Fruit fly (Drosophila melanogaster) whole organism, prepupa: ENCODE data around the gene hiw.
A peak's percentile ranks its signal among the peaks of the same experiment; 100 is the strongest.

ENCODE experiments used
- Blimp-1 ChIP-seq: fragments of 200-800 bp; sonication (Bioruptor generic); optimal IDR thresholded peaks from 3 replicates; lab custom pipeline; 2017; ENCODE audit warnings: missing biosample characterization, missing genetic modification characterization, mild to moderate bottlenecking, moderate library complexity, missing genetic modification reagents
- CG10631 ChIP-seq: fragments of 200-800 bp; sonication (Bioruptor generic); optimal IDR thresholded peaks from 2 replicates; lab custom pipeline; 2016; ENCODE audit warnings: missing biosample characterization, missing genetic modification characterization
- CG10669 ChIP-seq: fragments of 200-800 bp; sonication (Bioruptor generic); optimal IDR thresholded peaks from 3 replicates; lab custom pipeline; 2018; ENCODE audit warnings: missing biosample characterization, mild to moderate bottlenecking, missing genetic modification characterization, moderate library complexity
- CG11294 ChIP-seq: fragments of 200-800 bp; sonication (Bioruptor generic); IDR thresholded peaks from 2 replicates; pipeline ENCODE4 v1.3.6; 2022; ENCODE audit warnings: missing biosample characterization, missing genetic modification characterization
- CG11762 ChIP-seq: fragments of 200-800 bp; sonication (Bioruptor generic); optimal IDR thresholded peaks from 3 replicates; lab custom pipeline; 2016; ENCODE audit warnings: missing biosample characterization, missing genetic modification characterization; ENCODE audit not compliant: insufficient read depth
- CG11902 ChIP-seq: fragments of 200-800 bp; sonication (Bioruptor generic); optimal IDR thresholded peaks from 3 replicates; lab custom pipeline; 2016; ENCODE audit warnings: missing biosample characterization, missing genetic modification characterization
- CG15336 ChIP-seq: fragments of 200-800 bp; sonication (Bioruptor generic); IDR thresholded peaks from 2 replicates; pipeline ENCODE4 v1.3.6; 2022; ENCODE audit warnings: missing biosample characterization, missing genetic modification characterization
- CG16779 ChIP-seq: fragments of 200-800 bp; sonication (Bioruptor generic); optimal IDR thresholded peaks from 3 replicates; lab custom pipeline; 2017; ENCODE audit warnings: missing biosample characterization, mild to moderate bottlenecking, missing genetic modification characterization
- CG3032 ChIP-seq: fragments of 200-800 bp; optimal IDR thresholded peaks from 2 replicates; lab custom pipeline; 2019; ENCODE audit warnings: missing biosample characterization, mild to moderate bottlenecking, missing genetic modification characterization, moderate library complexity
- CG31627 ChIP-seq: fragments of 200-800 bp; sonication (Bioruptor generic); optimal IDR thresholded peaks from 3 replicates; lab custom pipeline; 2016; ENCODE audit warnings: missing biosample characterization, missing genetic modification characterization
- CG32006 ChIP-seq: fragments of 200-800 bp; sonication (Bioruptor generic); optimal IDR thresholded peaks from 3 replicates; lab custom pipeline; 2017; ENCODE audit warnings: missing biosample characterization, mild to moderate bottlenecking, missing genetic modification characterization
- CG34406 ChIP-seq: fragments of 200-800 bp; sonication (Bioruptor generic); optimal IDR thresholded peaks from 3 replicates; lab custom pipeline; 2016; ENCODE audit warnings: missing biosample characterization, missing genetic modification characterization
- CG3919 ChIP-seq: fragments of 200-800 bp; sonication (Bioruptor generic); optimal IDR thresholded peaks from 3 replicates; lab custom pipeline; 2016; ENCODE audit warnings: missing biosample characterization, missing genetic modification characterization
- CG4318 ChIP-seq: fragments of 200-800 bp; sonication (Bioruptor generic); optimal IDR thresholded peaks from 3 replicates; lab custom pipeline; 2017; ENCODE audit warnings: missing biosample characterization, mild to moderate bottlenecking, missing genetic modification characterization
- CG6808 ChIP-seq: fragments of 200-800 bp; sonication (Bioruptor generic); optimal IDR thresholded peaks from 3 replicates; lab custom pipeline; 2017; ENCODE audit warnings: missing biosample characterization, missing genetic modification characterization, mild to moderate bottlenecking, moderate library complexity, missing genetic modification reagents
- CG6854 ChIP-seq: fragments of 200-800 bp; sonication (Bioruptor generic); optimal IDR thresholded peaks from 2 replicates; lab custom pipeline; 2017; ENCODE audit warnings: missing biosample characterization, mild to moderate bottlenecking, missing genetic modification characterization
- CG8119 ChIP-seq: fragments of 200-800 bp; sonication (Bioruptor generic); IDR thresholded peaks from 3 replicates; pipeline ENCODE4 v1.3.6; 2022; ENCODE audit warnings: missing biosample characterization, missing genetic modification characterization
- CG8319 ChIP-seq: fragments of 200-800 bp; sonication (Bioruptor generic); optimal IDR thresholded peaks from 3 replicates; lab custom pipeline; 2016; ENCODE audit warnings: missing biosample characterization, missing genetic modification characterization
- CG8632 ChIP-seq: fragments of 200-800 bp; sonication (Bioruptor generic); optimal IDR thresholded peaks from 3 replicates; lab custom pipeline; 2016; ENCODE audit warnings: missing biosample characterization, missing genetic modification characterization
- CG9139 ChIP-seq: fragments of 200-800 bp; sonication (Bioruptor generic); optimal IDR thresholded peaks from 3 replicates; lab custom pipeline; 2017; ENCODE audit warnings: missing biosample characterization, mild to moderate bottlenecking, missing genetic modification characterization
- Eip75B ChIP-seq: fragments of 200-800 bp; sonication (Bioruptor generic); optimal IDR thresholded peaks from 3 replicates; lab custom pipeline; 2016; ENCODE audit warnings: missing biosample characterization, missing genetic modification characterization
- Eip78C ChIP-seq: fragments of 200-800 bp; sonication (Bioruptor generic); peaks from one replicate; lab custom pipeline; 2016; ENCODE audit warnings: missing biosample characterization, missing genetic modification characterization
- Eip93F ChIP-seq: fragments of 200-800 bp; sonication (Bioruptor generic); optimal IDR thresholded peaks from 2 replicates; lab custom pipeline; 2016; ENCODE audit warnings: missing biosample characterization, mild to moderate bottlenecking, missing genetic modification characterization
- Ets21C ChIP-seq: fragments of 200-800 bp; sonication (Bioruptor generic); optimal IDR thresholded peaks from 3 replicates; lab custom pipeline; 2016; ENCODE audit warnings: missing biosample characterization, missing genetic modification characterization
- Gug ChIP-seq: fragments of 200-800 bp; sonication (Bioruptor generic); IDR thresholded peaks from 2 replicates; pipeline ENCODE4 v1.3.6; 2022; ENCODE audit warnings: missing biosample characterization, missing genetic modification characterization
- Hr38 ChIP-seq: sonication (Bioruptor generic); optimal IDR thresholded peaks from 2 replicates; lab custom pipeline; 2016; ENCODE audit warnings: missing biosample characterization, missing genetic modification characterization
- Hr39 ChIP-seq: fragments of 200-800 bp; sonication (Bioruptor generic); optimal IDR thresholded peaks from 2 replicates; lab custom pipeline; 2016; ENCODE audit warnings: missing biosample characterization, missing genetic modification characterization
- Hr4 ChIP-seq: fragments of 200-800 bp; sonication (Bioruptor generic); optimal IDR thresholded peaks from 3 replicates; lab custom pipeline; 2016; ENCODE audit warnings: missing biosample characterization, missing genetic modification characterization
- Lpt ChIP-seq: fragments of 200-800 bp; sonication (Bioruptor generic); optimal IDR thresholded peaks from 3 replicates; lab custom pipeline; 2016; ENCODE audit warnings: missing biosample characterization, missing genetic modification characterization
- OdsH ChIP-seq: fragments of 200-800 bp; sonication (Bioruptor generic); optimal IDR thresholded peaks from 3 replicates; lab custom pipeline; 2016; ENCODE audit warnings: missing biosample characterization, missing genetic modification characterization
- Sox102F ChIP-seq: fragments of 200-800 bp; sonication (Bioruptor generic); optimal IDR thresholded peaks from 2 replicates; lab custom pipeline; 2016; ENCODE audit warnings: missing biosample characterization, mild to moderate bottlenecking, missing genetic modification characterization
- Sox14 ChIP-seq: fragments of 200-800 bp; sonication (Bioruptor generic); optimal IDR thresholded peaks from 3 replicates; lab custom pipeline; 2016; ENCODE audit warnings: missing biosample characterization, missing genetic modification characterization
- Sox15 ChIP-seq: fragments of 200-800 bp; sonication (Bioruptor generic); optimal IDR thresholded peaks from 3 replicates; lab custom pipeline; 2016; ENCODE audit warnings: missing biosample characterization, missing genetic modification characterization
- achi ChIP-seq: fragments of 200-800 bp; sonication (Bioruptor generic); optimal IDR thresholded peaks from 3 replicates; lab custom pipeline; 2016; ENCODE audit warnings: missing biosample characterization, missing genetic modification characterization
- acj6 ChIP-seq: fragments of 200-800 bp; sonication (Bioruptor generic); optimal IDR thresholded peaks from 3 replicates; lab custom pipeline; 2016; ENCODE audit warnings: missing biosample characterization, missing genetic modification characterization
- cyc ChIP-seq: fragments of 200-800 bp; sonication (Bioruptor generic); optimal IDR thresholded peaks from 3 replicates; lab custom pipeline; 2016; ENCODE audit warnings: missing biosample characterization, missing genetic modification characterization
- dac ChIP-seq: fragments of 200-800 bp; sonication (Bioruptor generic); optimal IDR thresholded peaks from 2 replicates; lab custom pipeline; 2017; ENCODE audit warnings: missing biosample characterization, mild to moderate bottlenecking, missing genetic modification characterization
- eg ChIP-seq: fragments of 200-800 bp; sonication (Bioruptor generic); IDR thresholded peaks from 3 replicates; pipeline ENCODE4 v1.3.6; 2022; ENCODE audit warnings: missing biosample characterization, missing genetic modification characterization
- esn ChIP-seq: fragments of 200-800 bp; sonication (Bioruptor generic); optimal IDR thresholded peaks from 2 replicates; lab custom pipeline; 2016; ENCODE audit warnings: missing biosample characterization, mild to moderate bottlenecking, missing genetic modification characterization, moderate library complexity
- fd59A ChIP-seq: fragments of 200-800 bp; sonication (Bioruptor generic); optimal IDR thresholded peaks from 2 replicates; lab custom pipeline; 2017; ENCODE audit warnings: missing biosample characterization, mild to moderate bottlenecking, missing genetic modification characterization, missing genetic modification reagents
- fd85E ChIP-seq: fragments of 200-800 bp; sonication (Bioruptor generic); optimal IDR thresholded peaks from 3 replicates; lab custom pipeline; 2016; ENCODE audit warnings: missing biosample characterization, missing genetic modification characterization
- fkh ChIP-seq: fragments of 200-800 bp; sonication (Bioruptor generic); optimal IDR thresholded peaks from 3 replicates; lab custom pipeline; 2017; ENCODE audit warnings: missing biosample characterization, mild to moderate bottlenecking, missing genetic modification characterization, moderate library complexity
- lz ChIP-seq: fragments of 200-800 bp; sonication (Bioruptor generic); optimal IDR thresholded peaks from 3 replicates; lab custom pipeline; 2016; ENCODE audit warnings: missing biosample characterization, missing genetic modification characterization
- salr ChIP-seq, 2 experiments: fragments of 200-800 bp; sonication (Bioruptor generic); optimal IDR thresholded peaks; 3 replicates each; lab custom pipeline; 2016 to 2018; ENCODE audit warnings: missing biosample characterization in 2 of 2, missing genetic modification characterization in 2 of 2, mild to moderate bottlenecking in 1 of 2
- spab ChIP-seq: fragments of 200-800 bp; sonication (Bioruptor generic); optimal IDR thresholded peaks from 2 replicates; lab custom pipeline; 2017; ENCODE audit warnings: missing biosample characterization, mild to moderate bottlenecking, missing genetic modification characterization, missing genetic modification reagents
- ss ChIP-seq, 2 experiments: fragments of 200-800 bp; sonication (Bioruptor generic); optimal IDR thresholded peaks; 2 replicates in 1 of 2; 3 replicates in 1 of 2; lab custom pipeline; 2017 to 2018; ENCODE audit warnings: mild to moderate bottlenecking in 2 of 2, missing biosample characterization in 2 of 2, missing genetic modification characterization in 2 of 2, moderate library complexity in 1 of 2
- svp ChIP-seq: fragments of 200-800 bp; sonication (Bioruptor generic); peaks from one replicate; lab custom pipeline; 2016; ENCODE audit warnings: missing biosample characterization, missing genetic modification characterization

Gene hiw

DNA sequence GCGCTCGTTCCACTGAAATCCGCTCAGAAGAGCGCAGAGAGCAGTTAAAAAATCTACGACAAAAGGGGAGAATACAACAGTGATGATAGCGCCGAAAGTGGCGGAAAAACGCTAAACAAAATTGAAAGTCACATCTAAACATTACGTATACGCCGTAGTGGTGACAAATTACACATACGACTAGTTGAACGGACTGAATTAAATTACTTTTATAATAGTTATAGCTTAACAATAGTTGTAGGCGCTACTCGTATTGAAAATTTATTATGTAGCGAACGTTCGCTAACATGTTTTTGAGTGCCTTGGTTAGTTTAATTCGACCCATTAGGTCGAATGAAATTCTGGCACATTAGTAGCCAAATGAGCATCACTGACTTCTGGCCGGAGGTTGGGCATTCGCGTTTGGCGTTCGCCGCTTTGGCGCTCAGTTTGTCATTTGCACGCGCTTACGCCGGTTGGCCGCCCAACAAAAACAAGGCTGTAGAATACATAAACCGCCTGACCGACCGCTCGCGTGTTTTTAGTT is 19.5 kb downstream of the hiw start, which contains the start of gene CG5541 (continued):
- peak; percentile 20 for TF ChIP-seq CG3919 (GFP tag; lab: Kevin White, UChicago)
- TF ChIP-seq Sox102F (GFP tag; lab: Kevin White, UChicago), result peak; percentile 16
- no peak for TF ChIP-seq fd85E (GFP tag; lab: Kevin White, UChicago)
- TF ChIP-seq CG8319 (GFP tag; lab: Kevin White, UChicago), result no peak
- TF ChIP-seq Eip78C, result peak; percentile 84
- no peak for TF ChIP-seq Hr39 (GFP tag; lab: Kevin White, UChicago)
- TF ChIP-seq ss (GFP tag; optimal IDR thresholded peaks at IDR 0.05; lab: Kevin White, UChicago), result peak; percentile 45 to 53
- TF ChIP-seq Eip75B (GFP tag; lab: Kevin White, UChicago), result peak; percentile 31
- TF ChIP-seq, all 60 proteins: peak for 25

DNA sequence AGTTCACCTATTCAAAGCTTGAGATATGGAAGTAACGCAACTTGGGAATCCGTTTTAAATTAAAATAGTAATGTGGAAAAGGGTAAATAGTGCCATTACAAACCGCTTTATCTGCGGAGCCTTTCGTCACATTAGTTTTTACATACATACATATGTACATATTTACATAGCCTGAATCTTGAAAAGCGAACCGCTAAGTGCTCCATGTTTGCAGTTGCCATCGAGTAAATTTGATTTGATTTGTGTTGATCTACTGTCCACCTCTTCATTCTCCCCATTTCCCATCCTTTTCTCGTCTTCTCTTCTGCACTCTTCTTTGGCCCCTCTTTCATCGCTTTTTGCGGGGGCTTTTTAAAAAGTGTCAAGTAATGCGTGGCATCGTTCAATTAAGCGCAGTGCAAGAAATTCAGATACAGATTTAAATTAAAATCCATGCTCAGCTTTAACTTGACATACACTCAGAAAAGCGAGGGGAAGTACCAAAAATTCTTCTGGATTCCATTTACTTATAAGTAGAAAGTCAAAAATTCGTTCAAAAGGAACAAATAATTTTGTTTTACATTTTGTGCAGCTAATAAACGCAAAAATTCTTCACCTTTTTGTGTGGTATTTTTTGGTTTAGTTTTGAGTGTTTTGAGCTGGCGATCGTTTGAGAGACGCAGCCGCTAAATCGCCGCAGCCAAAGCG is 20.1 kb downstream of the hiw start:
- TF ChIP-seq CG31627 (GFP tag; lab: Kevin White, UChicago), result peak; percentile 82
- peak; percentile 73 for TF ChIP-seq CG10631 (GFP tag; lab: Kevin White, UChicago)
- peak; percentile 13 to 60 for TF ChIP-seq salr (GFP tag; optimal IDR thresholded peaks at IDR 0.05; lab: Kevin White, UChicago)
- TF ChIP-seq CG8119 (GFP tag; lab: Robert Waterston, UW), result peak; percentile 89
- peak; percentile 67 for TF ChIP-seq CG10669 (GFP tag; lab: Kevin White, UChicago)
- TF ChIP-seq CG32006 (GFP tag; lab: Kevin White, UChicago), result peak; percentile 88
- no peak for TF ChIP-seq fd59A (GFP tag; lab: Kevin White, UChicago)
- TF ChIP-seq CG6808 (GFP tag; lab: Kevin White, UChicago), result no peak
- TF ChIP-seq Sox102F (GFP tag; lab: Kevin White, UChicago), result peak; percentile 80
- TF ChIP-seq Sox14 (GFP tag; lab: Kevin White, UChicago), result peak; percentile 85
- peak; percentile 85 for TF ChIP-seq CG3919 (GFP tag; lab: Kevin White, UChicago)
- TF ChIP-seq esn (GFP tag; lab: Kevin White, UChicago), result peak; percentile 87
- peak; percentile 95 for TF ChIP-seq fkh (GFP tag; lab: Kevin White, UChicago)
- TF ChIP-seq cyc (GFP tag; lab: Kevin White, UChicago), result peak; percentile 84
- peak; percentile 73 for TF ChIP-seq Lpt (GFP tag; lab: Kevin White, UChicago)
- peak; percentile 46 for TF ChIP-seq Sox15
- peak; percentile 77 for TF ChIP-seq lz (GFP tag; lab: Kevin White, UChicago)
- TF ChIP-seq Hr4 (GFP tag; lab: Kevin White, UChicago), result peak; percentile 85
- TF ChIP-seq acj6, result peak; percentile 80
- TF ChIP-seq CG6854 (GFP tag; lab: Kevin White, UChicago), result no peak
- TF ChIP-seq spab (GFP tag; lab: Kevin White, UChicago), result peak; percentile 45
- TF ChIP-seq Eip93F (GFP tag; lab: Kevin White, UChicago), result peak; percentile 68
- peak; percentile 57 for TF ChIP-seq CG4318
- TF ChIP-seq Blimp-1 (GFP tag; lab: Kevin White, UChicago), result peak; percentile 12
- TF ChIP-seq CG3032, result peak; percentile 52
- peak; percentile 35 for TF ChIP-seq CG11762 (GFP tag; lab: Kevin White, UChicago)
- TF ChIP-seq CG8632 (GFP tag; lab: Kevin White, UChicago), result peak; percentile 78
- TF ChIP-seq ss (GFP tag; optimal IDR thresholded peaks at IDR 0.05; lab: Kevin White, UChicago), result no peak
- TF ChIP-seq eg (GFP tag; lab: Robert Waterston, UW), result peak; percentile 95
- peak; percentile 77 for TF ChIP-seq CG11294 (GFP tag; lab: Robert Waterston, UW)
- TF ChIP-seq Ets21C (GFP tag; lab: Kevin White, UChicago), result peak; percentile 67
- peak; percentile 74 for TF ChIP-seq CG34406 (GFP tag; lab: Kevin White, UChicago)
- TF ChIP-seq Hr39 (GFP tag; lab: Kevin White, UChicago), result peak; percentile 88
- peak; percentile 12 for TF ChIP-seq CG9139
- TF ChIP-seq Gug, result peak; percentile 87
- peak; percentile 63 for TF ChIP-seq CG16779 (tag; lab: Kevin White, UChicago)
- peak; percentile 50 for TF ChIP-seq dac (GFP tag; lab: Kevin White, UChicago)
- peak; percentile 60 for TF ChIP-seq CG11902 (GFP tag; lab: Kevin White, UChicago)
- TF ChIP-seq CG15336, result peak; percentile 93
- TF ChIP-seq achi (GFP tag; lab: Kevin White, UChicago), result peak; percentile 77
- TF ChIP-seq svp (GFP tag; lab: Kevin White, UChicago), result peak; percentile 89
- peak; percentile 82 for TF ChIP-seq OdsH (GFP tag; lab: Kevin White, UChicago)
- TF ChIP-seq Hr38 (GFP tag; lab: Kevin White, UChicago), result no peak
